Fruit fly (Drosophila melanogaster) whole organism, embryonic: ENCODE data around the gene CG17646.

Source experiments
- Awh ChIP-seq: fragments of 200-800 bp; sonication (Bioruptor generic); IDR thresholded peaks from 2 replicates; pipeline ENCODE4, ENCODE4 v1.3.6; 2022; ENCODE audit warnings: missing biosample characterization, missing genetic modification characterization
- Bdp1 ChIP-seq: fragments of 200-800 bp; sonication (Bioruptor generic); optimal IDR thresholded peaks from 3 replicates; lab custom pipeline; 2016; ENCODE audit warnings: missing biosample characterization, missing genetic modification characterization
- CG10321 ChIP-seq: fragments of 200-800 bp; sonication (Bioruptor generic); IDR thresholded peaks from 2 replicates; pipeline ENCODE4 v1.3.6; 2022; ENCODE audit warnings: missing biosample characterization, missing genetic modification characterization
- CG10462 ChIP-seq: fragments of 200-800 bp; sonication (Bioruptor generic); optimal IDR thresholded peaks from 2 replicates; lab custom pipeline; 2016; ENCODE audit warnings: missing biosample characterization, missing genetic modification characterization
- CG10543 ChIP-seq: fragments of 200-800 bp; sonication (Bioruptor generic); optimal IDR thresholded peaks from 3 replicates; lab custom pipeline; 2017; ENCODE audit warnings: missing biosample characterization, mild to moderate bottlenecking, missing genetic modification characterization, moderate library complexity
- CG11085 ChIP-seq: fragments of 200-800 bp; sonication (Bioruptor generic); IDR thresholded peaks from 2 replicates; pipeline ENCODE4 v1.3.6; 2022; ENCODE audit warnings: missing biosample characterization, missing genetic modification characterization
- CG11723 ChIP-seq: fragments of 200-800 bp; sonication (Bioruptor generic); optimal IDR thresholded peaks from 2 replicates; lab custom pipeline; 2017; ENCODE audit warnings: missing biosample characterization, mild to moderate bottlenecking, missing genetic modification characterization
- CG12659 ChIP-seq: fragments of 200-800 bp; sonication (Bioruptor generic); optimal IDR thresholded peaks from 3 replicates; lab custom pipeline; 2017; ENCODE audit warnings: mild to moderate bottlenecking, missing biosample characterization, missing genetic modification reagents, missing genetic modification characterization
- CG13287 ChIP-seq: fragments of 200-800 bp; sonication (Bioruptor generic); IDR thresholded peaks from 2 replicates; pipeline ENCODE4 v1.3.6; 2022; ENCODE audit warnings: missing biosample characterization, missing genetic modification characterization; ENCODE audit not compliant: partially characterized antibody
- CG13775 ChIP-seq: fragments of 200-800 bp; sonication (Bioruptor generic); optimal IDR thresholded peaks from 3 replicates; lab custom pipeline; 2017; ENCODE audit warnings: missing biosample characterization, mild to moderate bottlenecking, missing genetic modification characterization
- CG1529 ChIP-seq: fragments of 200-800 bp; sonication (Bioruptor generic); optimal IDR thresholded peaks from 3 replicates; lab custom pipeline; 2018; ENCODE audit warnings: missing biosample characterization, missing genetic modification characterization
- CG1647 ChIP-seq: fragments of 200-800 bp; sonication (Bioruptor generic); optimal IDR thresholded peaks from 3 replicates; lab custom pipeline; 2016; ENCODE audit warnings: missing biosample characterization, missing genetic modification characterization
- CG17328 ChIP-seq: fragments of 200-800 bp; sonication (Bioruptor generic); IDR thresholded peaks from 2 replicates; pipeline ENCODE4 v1.3.6; 2022; ENCODE audit warnings: missing biosample characterization, missing genetic modification characterization
- CG17361 ChIP-seq: fragments of 200-800 bp; sonication (Bioruptor generic); IDR thresholded peaks from 3 replicates; pipeline ENCODE4 v1.3.6; 2022; ENCODE audit warnings: missing biosample characterization, missing genetic modification characterization
- CG17912 ChIP-seq: fragments of 200-800 bp; sonication (Bioruptor generic); optimal IDR thresholded peaks from 2 replicates; lab custom pipeline; 2018; ENCODE audit warnings: missing biosample characterization, mild to moderate bottlenecking, missing genetic modification characterization
- CG30020 ChIP-seq: fragments of 200-800 bp; optimal IDR thresholded peaks from 2 replicates; lab custom pipeline; 2019; ENCODE audit warnings: missing biosample characterization, mild to moderate bottlenecking, missing genetic modification characterization, moderate library complexity
- CG30431 ChIP-seq: fragments of 200-800 bp; sonication (Bioruptor generic); optimal IDR thresholded peaks from 2 replicates; lab custom pipeline; 2017; ENCODE audit warnings: missing biosample characterization, missing genetic modification characterization
- CG3847 ChIP-seq: fragments of 200-800 bp; sonication (Bioruptor generic); IDR thresholded peaks from 2 replicates; pipeline ENCODE4 v1.3.6; 2022; ENCODE audit warnings: missing biosample characterization, missing genetic modification characterization
- CG42726 ChIP-seq: fragments of 200-800 bp; sonication (Bioruptor generic); IDR thresholded peaks from 2 replicates; pipeline ENCODE4 v1.3.6; 2022; ENCODE audit warnings: missing biosample characterization, missing genetic modification characterization; ENCODE audit not compliant: partially characterized antibody
- CG4282 ChIP-seq: fragments of 200-800 bp; sonication (Bioruptor generic); optimal IDR thresholded peaks from 2 replicates; lab custom pipeline; 2016; ENCODE audit warnings: missing biosample characterization, missing genetic modification characterization
- CG4424 ChIP-seq: fragments of 200-800 bp; sonication (Bioruptor generic); optimal IDR thresholded peaks from 3 replicates; lab custom pipeline; 2016; ENCODE audit warnings: missing biosample characterization, missing genetic modification characterization
- CG7963 ChIP-seq: fragments of 200-800 bp; sonication (Bioruptor generic); IDR thresholded peaks from 3 replicates; pipeline ENCODE4 v1.3.6; 2022; ENCODE audit warnings: missing biosample characterization, missing genetic modification characterization; ENCODE audit not compliant: partially characterized antibody
- CoRest ChIP-seq: fragments of 200-800 bp; sonication (Bioruptor generic); optimal IDR thresholded peaks from 3 replicates; lab custom pipeline; 2018; ENCODE audit warnings: missing biosample characterization, mild to moderate bottlenecking, missing genetic modification characterization, moderate library complexity
- CrebB ChIP-seq: fragments of 200-800 bp; sonication (Bioruptor generic); optimal IDR thresholded peaks from 3 replicates; lab custom pipeline; 2018; ENCODE audit warnings: missing biosample characterization, mild to moderate bottlenecking, missing genetic modification characterization
- E2f2 ChIP-seq: fragments of 200-800 bp; sonication (Bioruptor generic); IDR thresholded peaks from 2 replicates; pipeline ENCODE4 v1.3.6; 2022; ENCODE audit warnings: missing biosample characterization, missing genetic modification characterization
- Gsc ChIP-seq: fragments of 200-800 bp; sonication (Bioruptor generic); IDR thresholded peaks from 2 replicates; pipeline ENCODE4 v1.3.6; 2022; ENCODE audit warnings: missing biosample characterization, missing genetic modification characterization
- H2.0 ChIP-seq: fragments of 200-800 bp; sonication (Bioruptor generic); IDR thresholded peaks from 2 replicates; pipeline ENCODE4 v1.3.6; 2022; ENCODE audit warnings: missing biosample characterization, missing genetic modification characterization
- MBD-R2 ChIP-seq: fragments of 200-800 bp; sonication (Bioruptor generic); IDR thresholded peaks from 2 replicates; pipeline ENCODE4 v1.3.6; 2022; ENCODE audit warnings: missing biosample characterization, missing genetic modification characterization
- MESR4 ChIP-seq: fragments of 200-800 bp; sonication (Bioruptor generic); optimal IDR thresholded peaks from 2 replicates; lab custom pipeline; 2018; ENCODE audit warnings: missing biosample characterization, mild to moderate bottlenecking, missing genetic modification characterization, moderate library complexity
- Oaz ChIP-seq: fragments of 200-800 bp; sonication (Bioruptor generic); IDR thresholded peaks from 2 replicates; pipeline ENCODE4 v1.3.6; 2022; ENCODE audit warnings: missing biosample characterization, missing genetic modification characterization
- Six4 ChIP-seq: fragments of 200-800 bp; sonication (Bioruptor generic); optimal IDR thresholded peaks from 2 replicates; lab custom pipeline; 2016; ENCODE audit warnings: missing biosample characterization, missing genetic modification characterization
- Spps ChIP-seq: fragments of 200-800 bp; sonication (Bioruptor generic); optimal IDR thresholded peaks from 2 replicates; lab custom pipeline; 2018; ENCODE audit warnings: missing biosample characterization, mild to moderate bottlenecking, missing genetic modification characterization
- Usf ChIP-seq: fragments of 200-800 bp; sonication (Bioruptor generic); optimal IDR thresholded peaks from 2 replicates; lab custom pipeline; 2017; ENCODE audit warnings: missing genotype, missing biosample characterization, missing genetic modification characterization
- cad ChIP-seq: fragments of >200 bp; optimal IDR thresholded peaks from 2 replicates; lab custom pipeline; 2017; ENCODE audit warnings: missing biosample characterization, missing genetic modification characterization
- crol ChIP-seq: fragments of 200-800 bp; sonication (Bioruptor generic); IDR thresholded peaks from 2 replicates; pipeline ENCODE4 v1.3.6; 2022; ENCODE audit warnings: missing biosample characterization, missing genetic modification characterization
- emc ChIP-seq: fragments of 200-800 bp; sonication (Bioruptor generic); optimal IDR thresholded peaks from 2 replicates; lab custom pipeline; 2016; ENCODE audit warnings: missing biosample characterization, missing genetic modification characterization
- esg ChIP-seq: fragments of 200-800 bp; sonication (Bioruptor generic); conservative IDR thresholded peaks from 2 replicates; pipeline ENCODE4 v1.3.6; 2022; ENCODE audit warnings: missing biosample characterization, missing genetic modification characterization
- hth ChIP-seq: fragments of >200 bp; optimal IDR thresholded peaks from 2 replicates; lab custom pipeline; 2017; ENCODE audit warnings: inconsistent platforms
- kah ChIP-seq: fragments of 200-800 bp; sonication (Bioruptor generic); optimal IDR thresholded peaks from 2 replicates; lab custom pipeline; 2018; ENCODE audit warnings: missing biosample characterization, mild to moderate bottlenecking, missing genetic modification characterization
- lov ChIP-seq, 2 experiments: fragments of 200-800 bp in 1 of 2; fragments of >200 bp in 1 of 2; sonication (Bioruptor generic) in 1 of 2; IDR thresholded peaks in 1 of 2; optimal IDR thresholded peaks in 1 of 2; 2 replicates in 1 of 2; 3 replicates in 1 of 2; pipeline versions ENCODE4 v1.3.6 to Lab custom; 2017 to 2022; ENCODE audit warnings: missing biosample characterization in 1 of 2, missing genetic modification characterization in 1 of 2
- luna ChIP-seq: fragments of 200-800 bp; sonication (Bioruptor generic); optimal IDR thresholded peaks from 2 replicates; lab custom pipeline; 2016; ENCODE audit warnings: missing biosample characterization, missing genetic modification characterization
- nom ChIP-seq: fragments of 200-800 bp; sonication (Bioruptor generic); optimal IDR thresholded peaks from 2 replicates; lab custom pipeline; 2017; ENCODE audit warnings: missing biosample characterization, missing genetic modification characterization, mild to moderate bottlenecking, moderate library complexity, missing genetic modification reagents
- p53 ChIP-seq: fragments of 200-800 bp; sonication (Bioruptor generic); optimal IDR thresholded peaks from 2 replicates; lab custom pipeline; 2016; ENCODE audit warnings: missing biosample characterization, missing genetic modification characterization
- run ChIP-seq: fragments of 200-800 bp; sonication (Bioruptor generic); optimal IDR thresholded peaks from 3 replicates; lab custom pipeline; 2018; ENCODE audit warnings: missing biosample characterization, mild to moderate bottlenecking, missing genetic modification characterization
- schlank ChIP-seq: fragments of 200-800 bp; sonication (Bioruptor generic); optimal IDR thresholded peaks from 2 replicates; lab custom pipeline; 2018; ENCODE audit warnings: missing biosample characterization, mild to moderate bottlenecking, missing genetic modification characterization
- scrt ChIP-seq: fragments of 200-800 bp; sonication (Bioruptor generic); optimal IDR thresholded peaks from 2 replicates; lab custom pipeline; 2018; ENCODE audit warnings: missing biosample characterization, mild to moderate bottlenecking, missing genetic modification characterization, moderate library complexity
- shn ChIP-seq: fragments of 200-800 bp; sonication (Bioruptor generic); optimal IDR thresholded peaks from 3 replicates; lab custom pipeline; 2016; ENCODE audit warnings: missing biosample characterization, missing genetic modification characterization
- slbo ChIP-seq: fragments of 200-800 bp; sonication (Bioruptor generic); IDR thresholded peaks from 2 replicates; pipeline ENCODE4 v1.3.6; 2022; ENCODE audit warnings: missing biosample characterization, missing genetic modification characterization
- so ChIP-seq: fragments of 200-800 bp; sonication (Bioruptor generic); IDR thresholded peaks from 3 replicates; pipeline ENCODE4 v1.3.6; 2022; ENCODE audit warnings: missing biosample characterization, missing genetic modification characterization
- stc ChIP-seq: fragments of 200-800 bp; sonication (Bioruptor generic); IDR thresholded peaks from 2 replicates; pipeline ENCODE4 v1.3.6; 2022; ENCODE audit warnings: missing biosample characterization, missing genetic modification characterization

Gene CG17646

dm6 chr2L:1723135-1723936, 9.0 kb upstream of the CG17646 start (continued):
- no peak for TF ChIP-seq CG11085 (GFP tag; lab: Robert Waterston, UW)
- TF ChIP-seq slbo (GFP tag; lab: Robert Waterston, UW) = peak; percentile 34; the same call in 1 of the 2 replicates
- peak; percentile 2 for TF ChIP-seq CG13775 (GFP tag; lab: Kevin White, UChicago)
- TF ChIP-seq Bdp1 (GFP tag; lab: Kevin White, UChicago) = no peak
- TF ChIP-seq CG13287 (GFP tag; lab: Robert Waterston, UW) = no peak
- no peak for TF ChIP-seq CG30020 (tag; lab: Kevin White, UChicago)
- TF ChIP-seq CG17328 (GFP tag; lab: Robert Waterston, UW) = no peak
- 0 out of 2 replicates have a peak, but pooled peaks have one; percentile 5 for TF ChIP-seq Awh (GFP tag; lab: Robert Waterston, UW)
- TF ChIP-seq stc (GFP tag; lab: Robert Waterston, UW) = no peak
- no peak for TF ChIP-seq CG7963 (GFP tag; lab: Robert Waterston, UW)
- no peak for TF ChIP-seq Spps
- TF ChIP-seq CG30431 = no peak
- TF ChIP-seq lov (optimal IDR thresholded peaks at IDR 0.05; lab: Kevin White, UChicago) = no peak
- 0 out of 3 replicates have a peak, but pooled peaks have one; percentile 12 for TF ChIP-seq lov (GFP tag; IDR thresholded peaks at IDR 0.05; lab: Robert Waterston, UW)
- TF ChIP-seq CoRest (tag; lab: Kevin White, UChicago) = peak; percentile 23
- no peak for TF ChIP-seq E2f2 (GFP tag; lab: Robert Waterston, UW)
- TF ChIP-seq emc = no peak
- no peak for TF ChIP-seq esg (GFP tag; lab: Robert Waterston, UW)
- TF ChIP-seq CG42726 = no peak
- TF ChIP-seq CG10462 (GFP tag; lab: Kevin White, UChicago) = no peak
- no peak for TF ChIP-seq MESR4 (GFP tag; lab: Kevin White, UChicago)
- TF ChIP-seq CG3847 (GFP tag; lab: Robert Waterston, UW) = no peak
- no peak for TF ChIP-seq shn
- TF ChIP-seq CG10543 (GFP tag; lab: Kevin White, UChicago) = no peak
- peak; percentile 23 for TF ChIP-seq kah (GFP tag; lab: Kevin White, UChicago)
- no peak for TF ChIP-seq CrebB (tag; lab: Kevin White, UChicago)
- TF ChIP-seq schlank = no peak
- no peak for TF ChIP-seq Six4 (GFP tag; lab: Kevin White, UChicago)
- TF ChIP-seq p53 (GFP tag; lab: Kevin White, UChicago) = no peak
- TF ChIP-seq H2.0 (GFP tag; lab: Robert Waterston, UW) = no peak
- no peak for TF ChIP-seq CG11723 (GFP tag; lab: Kevin White, UChicago)
- TF ChIP-seq scrt (GFP tag; lab: Kevin White, UChicago) = no peak
- no peak for TF ChIP-seq Oaz (GFP tag; lab: Robert Waterston, UW)
- no peak for TF ChIP-seq hth (lab: Kevin White, UChicago)
- TF ChIP-seq CG10321 (GFP tag; lab: Robert Waterston, UW) = no peak
- TF ChIP-seq CG4282 = no peak
- no peak for TF ChIP-seq crol (GFP tag; lab: Robert Waterston, UW)
- TF ChIP-seq run (tag; lab: Kevin White, UChicago) = no peak
- no peak for TF ChIP-seq CG1529 (GFP tag; lab: Kevin White, UChicago)
- no peak; the same call in 2 of the 3 replicates for TF ChIP-seq CG17361 (GFP tag; lab: Robert Waterston, UW)
- TF ChIP-seq cad = no peak
- no peak for TF ChIP-seq CG4424 (GFP tag; lab: Kevin White, UChicago)
- no peak for TF ChIP-seq Gsc (GFP tag; lab: Robert Waterston, UW)
- no peak for TF ChIP-seq MBD-R2 (GFP tag; lab: Robert Waterston, UW)
- TF ChIP-seq so = no peak
- peak; percentile 36 for TF ChIP-seq nom (GFP tag; lab: Kevin White, UChicago)
- peak; percentile 2 for TF ChIP-seq CG12659
- no peak for TF ChIP-seq luna (GFP tag; lab: Kevin White, UChicago)
- TF ChIP-seq Usf (GFP tag; lab: Kevin White, UChicago) = no peak
- no peak for TF ChIP-seq CG1647
- peak; percentile 5 for TF ChIP-seq CG17912 (GFP tag; lab: Kevin White, UChicago)
